Worm (Caenorhabditis elegans): Measurements from ENCODE around the gene Y49E10.30.

ce11 chrIII:12436215-12436614 lies 49.5 kb downstream of the Y49E10.30 start, which contains the start of gene fbxa-218:
- TF ChIP-seq dao-5 (tag; optimal IDR thresholded peaks at IDR 0.05) (no peak), W03F9.2 (tag; optimal IDR thresholded peaks at IDR 0.05) (no peak), him-1 (tag; optimal IDR thresholded peaks at IDR 0.05) (no peak)

All from whole organism, L4/young adult.